Fruit fly (Drosophila melanogaster): ENCODE data around the gene CG9281.

The CG9281 gene

dm6 chrX:15701047-15701446, 9.3 kb downstream of the CG9281 start, which contains the start of gene CG9240:
TSS of gene CG9240 (minus strand) at chrX:15701259.
- TF ChIP-seq CG8159 (tag; optimal IDR thresholded peaks at IDR 0.05): no peak
- no peak for TF ChIP-seq Snoo (tag; optimal IDR thresholded peaks at IDR 0.05)
- TF ChIP-seq CG32121 (GFP tag; IDR thresholded peaks at IDR 0.05): no peak
- TF ChIP-seq CG10348 (GFP tag; IDR thresholded peaks at IDR 0.05): no peak
- no peak for TF ChIP-seq gl (tag; optimal IDR thresholded peaks at IDR 0.05)
- no peak for TF ChIP-seq D1 (tag; optimal IDR thresholded peaks at IDR 0.05)
- no peak for TF ChIP-seq EcR (GFP tag; optimal IDR thresholded peaks at IDR 0.05)
- TF ChIP-seq CG13204 (GFP tag; optimal IDR thresholded peaks at IDR 0.05): no peak
- TF ChIP-seq Ets98B (GFP tag; IDR thresholded peaks at IDR 0.05): no peak
- TF ChIP-seq rn (GFP tag; IDR thresholded peaks at IDR 0.05): no peak
- no peak for TF ChIP-seq CG4496 (GFP tag; IDR thresholded peaks at IDR 0.05)
- TF ChIP-seq CG14655 (GFP tag; optimal IDR thresholded peaks at IDR 0.05): no peak
- TF ChIP-seq CG17806 (tag; optimal IDR thresholded peaks at IDR 0.05): no peak
- no peak for TF ChIP-seq CG12605 (GFP tag; IDR thresholded peaks at IDR 0.05)
- TF ChIP-seq CG8301 (tag; optimal IDR thresholded peaks at IDR 0.05): no peak
- no peak for TF ChIP-seq fd96Ca (GFP tag; IDR thresholded peaks at IDR 0.05)
- TF ChIP-seq Pif1B (GFP tag; optimal IDR thresholded peaks at IDR 0.05): no peak
- no peak for TF ChIP-seq CG9948 (tag; optimal IDR thresholded peaks at IDR 0.05)
- TF ChIP-seq CG15710 (tag; optimal IDR thresholded peaks at IDR 0.05): no peak

- TF ChIP-seq CG15710 (tag; optimal IDR thresholded peaks at IDR 0.05) (peak; percentile 82), CG17806 (tag; optimal IDR thresholded peaks at IDR 0.05) (peak; percentile 86), Snoo (tag; optimal IDR thresholded peaks at IDR 0.05) (peak; percentile 84), D1 (tag; optimal IDR thresholded peaks at IDR 0.05) (peak; percentile 67), CG14655 (GFP tag; optimal IDR thresholded peaks at IDR 0.05) (peak; percentile 92), Pif1B (GFP tag; optimal IDR thresholded peaks at IDR 0.05) (peak; percentile 83), CG8301 (tag; optimal IDR thresholded peaks at IDR 0.05) (peak; percentile 89), fd96Ca (GFP tag; IDR thresholded peaks at IDR 0.05) (peak; percentile 90), CG9948 (tag; optimal IDR thresholded peaks at IDR 0.05) (peak; percentile 84), gl (tag; optimal IDR thresholded peaks at IDR 0.05) (peak; percentile 76), Pif1A (GFP tag; optimal IDR thresholded peaks at IDR 0.05) (no peak), CG32121 (GFP tag; IDR thresholded peaks at IDR 0.05) (peak; percentile 95), CG34367 (tag; optimal IDR thresholded peaks at IDR 0.05) (peak; percentile 75), EcR (GFP tag; optimal IDR thresholded peaks at IDR 0.05) (peak; percentile 2), Ets98B (GFP tag; IDR thresholded peaks at IDR 0.05) (peak; percentile 92), CG8159 (tag; optimal IDR thresholded peaks at IDR 0.05) (peak; percentile 88), CG12605 (GFP tag; IDR thresholded peaks at IDR 0.05) (peak; percentile 64), CG4496 (GFP tag; IDR thresholded peaks at IDR 0.05) (peak; percentile 94), CG13204 (GFP tag; optimal IDR thresholded peaks at IDR 0.05) (no peak), rn (GFP tag; IDR thresholded peaks at IDR 0.05) (peak; percentile 76), CG10348 (GFP tag; IDR thresholded peaks at IDR 0.05) (peak; percentile 67)
Observed at dm6 chrX:15697581-15698208, 12.6 kb downstream of the CG9281 start.

dm6 chrX:15696854-15697540, 13.3 kb downstream of the CG9281 start, which contains the start of gene CG8128:
TSS of gene CG8128 (plus strand) at chrX:15697494.
- peak; percentile 29; the same call in 2 of the 3 replicates for TF ChIP-seq CG4496 (GFP tag; IDR thresholded peaks at IDR 0.05)
- no peak for TF ChIP-seq rn (GFP tag; IDR thresholded peaks at IDR 0.05)
- peak; percentile 41 for TF ChIP-seq D1 (tag; optimal IDR thresholded peaks at IDR 0.05)

- TF ChIP-seq CG14655 (GFP tag; optimal IDR thresholded peaks at IDR 0.05): no peak
- TF ChIP-seq CG17806 (tag; optimal IDR thresholded peaks at IDR 0.05): no peak
- TF ChIP-seq CG9948 (tag; optimal IDR thresholded peaks at IDR 0.05): no peak
- no peak for TF ChIP-seq D1 (tag; optimal IDR thresholded peaks at IDR 0.05)
Observed at dm6 chrX:15688757-15689156, 21.6 kb downstream of the CG9281 start, which contains the start of gene CG15599. TSS of gene CG15599 (minus strand) at chrX:15688857.

- TF ChIP-seq CG32121 (GFP tag; IDR thresholded peaks at IDR 0.05): no peak
- TF ChIP-seq CG34367 (tag; optimal IDR thresholded peaks at IDR 0.05): no peak
- no peak for TF ChIP-seq CG12605 (GFP tag; IDR thresholded peaks at IDR 0.05)
- TF ChIP-seq CG15710 (tag; optimal IDR thresholded peaks at IDR 0.05): no peak
- no peak for TF ChIP-seq Pif1B (GFP tag; optimal IDR thresholded peaks at IDR 0.05)
- TF ChIP-seq CG8301 (tag; optimal IDR thresholded peaks at IDR 0.05): no peak
- TF ChIP-seq Snoo (tag; optimal IDR thresholded peaks at IDR 0.05): no peak
- TF ChIP-seq CG10348 (GFP tag; IDR thresholded peaks at IDR 0.05): no peak
- TF ChIP-seq CG9948 (tag; optimal IDR thresholded peaks at IDR 0.05): no peak
- no peak for TF ChIP-seq CG8159 (tag; optimal IDR thresholded peaks at IDR 0.05)
- no peak for TF ChIP-seq gl (tag; optimal IDR thresholded peaks at IDR 0.05)
- TF ChIP-seq CG17806 (tag; optimal IDR thresholded peaks at IDR 0.05): no peak
- TF ChIP-seq CG4496 (GFP tag; IDR thresholded peaks at IDR 0.05): no peak
- no peak for TF ChIP-seq Pif1A (GFP tag; optimal IDR thresholded peaks at IDR 0.05)
- TF ChIP-seq Ets98B (GFP tag; IDR thresholded peaks at IDR 0.05): no peak
- no peak for TF ChIP-seq fd96Ca (GFP tag; IDR thresholded peaks at IDR 0.05)
- no peak for TF ChIP-seq D1 (tag; optimal IDR thresholded peaks at IDR 0.05)
Observed at dm6 chrX:15684419-15684818, 25.9 kb downstream of the CG9281 start.

dm6 chrX:15675294-15675693, 35.0 kb downstream of the CG9281 start, which contains the start of gene CG12708:
TSS of gene CG12708 (plus strand) at chrX:15675476.
- TF ChIP-seq EcR (GFP tag; optimal IDR thresholded peaks at IDR 0.05) (peak; percentile 19), CG14655 (GFP tag; optimal IDR thresholded peaks at IDR 0.05) (peak; percentile 18), Pif1B (GFP tag; optimal IDR thresholded peaks at IDR 0.05) (peak; percentile 35), Snoo (tag; optimal IDR thresholded peaks at IDR 0.05) (peak; percentile 16), CG12605 (GFP tag; IDR thresholded peaks at IDR 0.05) (0 out of 2 replicates have a peak, but pooled peaks have one; percentile 21), CG9948 (tag; optimal IDR thresholded peaks at IDR 0.05) (no peak), CG8159 (tag; optimal IDR thresholded peaks at IDR 0.05) (no peak), Pif1A (GFP tag; optimal IDR thresholded peaks at IDR 0.05) (peak; percentile 32), CG4496 (GFP tag; IDR thresholded peaks at IDR 0.05) (peak; percentile 56; the same call in 1 of the 3 replicates), CG32121 (GFP tag; IDR thresholded peaks at IDR 0.05) (no peak), CG15710 (tag; optimal IDR thresholded peaks at IDR 0.05) (no peak), CG10348 (GFP tag; IDR thresholded peaks at IDR 0.05) (no peak), Ets98B (GFP tag; IDR thresholded peaks at IDR 0.05) (peak; percentile 44), CG17806 (tag; optimal IDR thresholded peaks at IDR 0.05) (peak; percentile 6), CG8301 (tag; optimal IDR thresholded peaks at IDR 0.05) (peak; percentile 6)
